Worm (Caenorhabditis elegans): ENCODE results near the gene ZK507.1.

The ZK507.1 gene

ce11 chrIII:9118921-9119606 is 18.0 kb upstream of the ZK507.1 start, which contains the start of gene ced-11:
TSS of gene ced-11 (plus strand) at chrIII:9119556.
- TF ChIP-seq K09A11.1 (tag; optimal IDR thresholded peaks at IDR 0.05; ENCODE audit: insufficient read depth) (no peak), elt-2 (tag; optimal IDR thresholded peaks at IDR 0.05) (no peak), pax-1 (tag; optimal IDR thresholded peaks at IDR 0.05) (no peak)

DNA sequence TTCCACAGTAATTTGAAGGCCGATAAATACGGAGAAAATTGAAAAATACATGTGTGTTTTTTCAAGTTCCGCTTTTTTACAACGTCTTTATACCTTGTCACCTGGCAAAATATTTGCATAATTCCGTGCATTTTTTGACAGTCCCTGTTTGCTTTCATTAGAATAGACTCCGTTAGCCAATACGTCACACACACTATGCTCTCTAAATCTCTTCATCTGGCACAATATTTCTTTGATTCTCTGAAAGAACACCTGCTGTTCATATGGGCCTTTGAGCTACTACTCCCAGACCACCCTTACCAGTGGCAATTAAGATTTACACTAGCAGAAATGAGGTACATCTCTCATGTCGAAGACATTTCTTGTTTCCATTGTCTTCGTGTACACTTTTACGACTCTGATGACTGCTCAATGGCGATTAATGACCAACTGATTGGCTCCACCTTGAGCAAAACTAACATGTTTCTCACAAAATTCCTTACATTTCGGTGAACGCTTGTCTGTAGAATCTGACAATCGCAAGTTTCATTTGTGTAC is 17.3 kb upstream of the ZK507.1 start, which contains the start of gene grl-11:
Gene grl-11 (minus strand): TSS at position 51 of the 537 bp plus-strand sequence.
- no peak for TF ChIP-seq hlh-8 (tag; optimal IDR thresholded peaks at IDR 0.05)
- TF ChIP-seq ceh-30 (tag; optimal IDR thresholded peaks at IDR 0.05), result no peak
- TF ChIP-seq tbx-2 (tag; optimal IDR thresholded peaks at IDR 0.05), result no peak
- no peak for TF ChIP-seq elt-2 (tag; optimal IDR thresholded peaks at IDR 0.05)
- TF ChIP-seq ceh-45 (GFP tag; IDR thresholded peaks at IDR 0.05), result no peak

- TF ChIP-seq K09A11.1 (tag; optimal IDR thresholded peaks at IDR 0.05; ENCODE audit: insufficient read depth), result no peak
- no peak for TF ChIP-seq gmeb-2 (tag; optimal IDR thresholded peaks at IDR 0.05)
- TF ChIP-seq pag-3 (tag; optimal IDR thresholded peaks at IDR 0.05; ENCODE audit: borderline replicate concordance), result no peak
- no peak for TF ChIP-seq C38D4.7 (GFP tag; optimal IDR thresholded peaks at IDR 0.05)
- TF ChIP-seq lim-6 (tag; optimal IDR thresholded peaks at IDR 0.05), result no peak
- TF ChIP-seq syd-9 (tag; optimal IDR thresholded peaks at IDR 0.05), result no peak
- TF ChIP-seq rnt-1 (tag; optimal IDR thresholded peaks at IDR 0.05), result no peak
Observed at ce11 chrIII:9115745-9116144, 14.6 kb upstream of the ZK507.1 start.

ce11 chrIII:9114649-9115048 is 13.5 kb upstream of the ZK507.1 start, which contains the start of gene ZK512.1:
TSS of gene ZK512.1 (plus strand) at chrIII:9114949.
- TF ChIP-seq ttx-3 (tag; optimal IDR thresholded peaks at IDR 0.05) (no peak), tbx-2 (tag; optimal IDR thresholded peaks at IDR 0.05) (peak; percentile 37), unc-55 (GFP tag; optimal IDR thresholded peaks at IDR 0.05) (no peak), sdc-2 (tag; optimal IDR thresholded peaks at IDR 0.05) (peak; percentile 0), ceh-2 (tag; optimal IDR thresholded peaks at IDR 0.05) (peak; percentile 38), ceh-34 (tag; optimal IDR thresholded peaks at IDR 0.05) (peak; percentile 3)

DNA sequence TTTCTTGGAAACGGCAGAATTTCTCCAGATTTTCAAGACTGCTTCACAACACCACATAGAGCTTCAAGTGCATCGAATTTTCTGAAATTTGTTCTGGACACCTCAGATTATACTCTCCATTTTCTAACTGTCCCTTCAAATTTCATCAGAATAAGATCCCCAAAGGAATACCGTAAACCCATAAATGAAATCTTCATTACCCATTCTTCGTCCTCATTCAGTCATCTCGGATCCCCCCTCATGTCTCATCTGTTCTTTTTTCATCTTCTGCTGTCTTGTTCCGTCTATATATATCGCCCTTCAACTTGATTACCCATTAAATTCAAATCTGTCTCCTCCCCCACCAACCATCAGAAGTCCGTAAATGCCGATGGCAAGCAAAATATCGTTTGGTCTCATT is 13.0 kb upstream of the ZK507.1 start:
- no peak for TF ChIP-seq C38D4.7 (GFP tag; optimal IDR thresholded peaks at IDR 0.05)
- TF ChIP-seq ahr-1 (tag; optimal IDR thresholded peaks at IDR 0.05), result no peak
- TF ChIP-seq ama-1 (optimal IDR thresholded peaks at IDR 0.05), result no peak
- TF ChIP-seq hlh-6 (tag; optimal IDR thresholded peaks at IDR 0.05), result no peak
- no peak for TF ChIP-seq ceh-19 (GFP tag; optimal IDR thresholded peaks at IDR 0.05)
- no peak for TF ChIP-seq sox-4 (tag; optimal IDR thresholded peaks at IDR 0.05)
- no peak for TF ChIP-seq pha-4 (tag; optimal IDR thresholded peaks at IDR 0.05)

ce11 chrIII:9112479-9112878 is 11.4 kb upstream of the ZK507.1 start:
- TF ChIP-seq ceh-14 (tag; optimal IDR thresholded peaks at IDR 0.05) (peak; percentile 33), sdc-2 (tag; optimal IDR thresholded peaks at IDR 0.05) (peak; percentile 55), nfya-1 (tag; optimal IDR thresholded peaks at IDR 0.05) (peak; percentile 10), unc-42 (tag; optimal IDR thresholded peaks at IDR 0.05) (peak; percentile 23), fax-1 (tag; optimal IDR thresholded peaks at IDR 0.05) (no peak), lim-6 (tag; optimal IDR thresholded peaks at IDR 0.05) (no peak), hlh-30 (tag; optimal IDR thresholded peaks at IDR 0.05; ENCODE audit: insufficient read depth) (no peak), sox-4 (tag; optimal IDR thresholded peaks at IDR 0.05) (no peak), dmd-4 (tag; optimal IDR thresholded peaks at IDR 0.05; ENCODE audit: borderline replicate concordance) (no peak), unc-55 (GFP tag; optimal IDR thresholded peaks at IDR 0.05) (no peak), ceh-19 (GFP tag; optimal IDR thresholded peaks at IDR 0.05) (no peak), hlh-6 (tag; optimal IDR thresholded peaks at IDR 0.05) (peak; percentile 57), ref-2 (tag; optimal IDR thresholded peaks at IDR 0.05) (peak; percentile 63), dve-1 (tag; optimal IDR thresholded peaks at IDR 0.05) (no peak), ceh-48 (tag; optimal IDR thresholded peaks at IDR 0.05) (no peak), K02D7.2 (tag; optimal IDR thresholded peaks at IDR 0.05) (no peak), syd-9 (tag; optimal IDR thresholded peaks at IDR 0.05) (no peak), Y22D7AL.16 (tag; optimal IDR thresholded peaks at IDR 0.05) (no peak), ceh-31 (tag; optimal IDR thresholded peaks at IDR 0.05) (peak; percentile 62), ceh-2 (tag; optimal IDR thresholded peaks at IDR 0.05) (no peak), F13H6.1 (tag; optimal IDR thresholded peaks at IDR 0.05) (no peak), unc-86 (tag; optimal IDR thresholded peaks at IDR 0.05) (no peak), ceh-34 (tag; optimal IDR thresholded peaks at IDR 0.05) (peak; percentile 49), C08G9.2 (tag; optimal IDR thresholded peaks at IDR 0.05) (peak; percentile 20), madf-2 (tag; optimal IDR thresholded peaks at IDR 0.05) (peak; percentile 5), pax-1 (tag; optimal IDR thresholded peaks at IDR 0.05) (no peak), tbx-2 (tag; optimal IDR thresholded peaks at IDR 0.05) (peak; percentile 37)
